Worm (Caenorhabditis elegans): ENCODE measurements around the gene R05A10.7.

DNA sequence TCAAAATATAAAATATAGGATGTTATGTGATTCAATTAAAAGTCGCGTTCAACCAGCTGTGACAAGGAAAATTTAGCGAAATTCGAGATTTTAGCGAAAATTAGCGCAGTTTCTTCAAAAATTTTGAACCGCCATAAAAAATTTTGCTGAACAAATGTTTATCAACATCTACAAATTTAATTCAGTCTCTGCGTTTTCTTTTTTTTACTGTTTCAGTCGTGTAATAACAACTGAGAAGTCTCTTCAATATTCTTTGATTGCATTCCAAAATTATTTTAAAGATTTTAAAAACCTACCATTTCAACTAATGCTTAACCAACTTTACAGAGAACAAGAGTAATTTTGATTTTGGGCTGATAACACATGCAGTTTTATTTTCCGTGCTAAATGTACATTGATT lies 1.4 kb upstream of the R05A10.7 start:
- TF ChIP-seq ceh-13 (GFP tag; optimal IDR thresholded peaks at IDR 0.05) (no peak), hmg-4 (GFP tag; optimal IDR thresholded peaks at IDR 0.05) (no peak)
